Fruit fly (Drosophila melanogaster) whole organism, embryonic: ENCODE results near the gene MBD-like.

ENCODE experiments used
- ATbp ChIP-seq: fragments of 200-800 bp; sonication (Bioruptor generic); optimal IDR thresholded peaks from 2 replicates; lab custom pipeline; 2017; ENCODE audit warnings: missing biosample characterization, mild to moderate bottlenecking, missing genetic modification characterization, missing genetic modification reagents
- Abd-B ChIP-seq: fragments of 200-800 bp; sonication (Bioruptor generic); optimal IDR thresholded peaks from 2 replicates; lab custom pipeline; 2018; ENCODE audit warnings: missing biosample characterization, mild to moderate bottlenecking, missing genetic modification characterization, moderate library complexity
- Ada2b ChIP-seq: fragments of 200-800 bp; sonication (Bioruptor generic); IDR thresholded peaks from 2 replicates; pipeline ENCODE4 v1.3.6; 2022; ENCODE audit warnings: missing biosample characterization, missing genetic modification characterization
- Aef1 ChIP-seq: fragments of 200-800 bp; sonication (Bioruptor generic); IDR thresholded peaks from 3 replicates; pipeline ENCODE4 v1.3.6; 2022; ENCODE audit warnings: missing biosample characterization, missing genetic modification characterization
- BEAF-32 ChIP-seq: fragments of 200-800 bp; sonication (Bioruptor generic); optimal IDR thresholded peaks from 3 replicates; lab custom pipeline; 2017; ENCODE audit warnings: missing biosample characterization, missing genetic modification characterization, mild to moderate bottlenecking, moderate library complexity, missing genetic modification reagents
- Bteb2 ChIP-seq: fragments of 200-800 bp; sonication (Bioruptor generic); optimal IDR thresholded peaks from 2 replicates; lab custom pipeline; 2016; ENCODE audit warnings: missing biosample characterization, missing genetic modification characterization
- CG10274 ChIP-seq: fragments of 200-800 bp; sonication (Bioruptor generic); optimal IDR thresholded peaks from 3 replicates; lab custom pipeline; 2017; ENCODE audit warnings: missing biosample characterization, mild to moderate bottlenecking, missing genetic modification characterization
- CG10565 ChIP-seq: fragments of 200-800 bp; sonication (Bioruptor generic); optimal IDR thresholded peaks from 3 replicates; lab custom pipeline; 2016; ENCODE audit warnings: missing biosample characterization, mild to moderate bottlenecking, missing genetic modification characterization
- CG11398 ChIP-seq: fragments of 200-800 bp; sonication (Bioruptor generic); optimal IDR thresholded peaks from 2 replicates; lab custom pipeline; 2016; ENCODE audit warnings: missing biosample characterization, missing genetic modification characterization
- CG12391 ChIP-seq: fragments of 200-800 bp; sonication (Bioruptor generic); optimal IDR thresholded peaks from 3 replicates; lab custom pipeline; 2018; ENCODE audit warnings: missing biosample characterization, mild to moderate bottlenecking, missing genetic modification characterization, moderate library complexity
- CG14014 ChIP-seq: fragments of 200-800 bp; sonication (Bioruptor generic); IDR thresholded peaks from 2 replicates; pipeline ENCODE4 v1.3.6; 2022; ENCODE audit warnings: missing biosample characterization, missing genetic modification characterization
- CG1603 ChIP-seq: fragments of 200-800 bp; sonication (Bioruptor generic); optimal IDR thresholded peaks from 2 replicates; lab custom pipeline; 2019; ENCODE audit warnings: missing biosample characterization, mild to moderate bottlenecking, missing genetic modification characterization, moderate library complexity
- CG17912 ChIP-seq: fragments of 200-800 bp; sonication (Bioruptor generic); optimal IDR thresholded peaks from 2 replicates; lab custom pipeline; 2018; ENCODE audit warnings: missing biosample characterization, mild to moderate bottlenecking, missing genetic modification characterization
- CG2120 ChIP-seq: fragments of 200-800 bp; sonication (Bioruptor generic); optimal IDR thresholded peaks from 3 replicates; lab custom pipeline; 2016; ENCODE audit warnings: missing biosample characterization, missing genetic modification characterization
- CG33557 ChIP-seq: fragments of 200-800 bp; sonication (Bioruptor generic); optimal IDR thresholded peaks from 2 replicates; lab custom pipeline; 2019; ENCODE audit warnings: missing biosample characterization, mild to moderate bottlenecking, missing genetic modification characterization, moderate library complexity
- CG4328 ChIP-seq: fragments of 200-800 bp; sonication (Bioruptor generic); optimal IDR thresholded peaks from 3 replicates; lab custom pipeline; 2017; ENCODE audit warnings: missing biosample characterization, missing genetic modification reagents, missing genetic modification characterization
- CG6683 ChIP-seq: fragments of 200-800 bp; sonication (Bioruptor generic); optimal IDR thresholded peaks from 2 replicates; lab custom pipeline; 2017; ENCODE audit warnings: missing biosample characterization, mild to moderate bottlenecking, missing genetic modification characterization, missing genetic modification reagents
- CG7987 ChIP-seq: fragments of 200-800 bp; sonication (Bioruptor generic); optimal IDR thresholded peaks from 2 replicates; lab custom pipeline; 2018; ENCODE audit warnings: missing biosample characterization, mild to moderate bottlenecking, missing genetic modification characterization, moderate library complexity
- Camta ChIP-seq: fragments of 200-800 bp; sonication (Bioruptor generic); optimal IDR thresholded peaks from 2 replicates; lab custom pipeline; 2016; ENCODE audit warnings: missing biosample characterization, missing genetic modification characterization
- Dad ChIP-seq: fragments of 200-800 bp; sonication (Bioruptor generic); optimal IDR thresholded peaks from 3 replicates; lab custom pipeline; 2016; ENCODE audit warnings: missing biosample characterization, missing genetic modification characterization
- Fer3 ChIP-seq: fragments of 200-800 bp; sonication (Bioruptor generic); optimal IDR thresholded peaks from 2 replicates; lab custom pipeline; 2018; ENCODE audit warnings: missing biosample characterization, mild to moderate bottlenecking, missing genetic modification characterization, moderate library complexity
- GATAe ChIP-seq: fragments of 200-800 bp; sonication (Bioruptor generic); conservative IDR thresholded peaks from 2 replicates; pipeline ENCODE4 v1.3.6; 2022; ENCODE audit warnings: missing biosample characterization, missing genetic modification characterization
- Hand ChIP-seq: fragments of 200-800 bp; sonication (Bioruptor generic); optimal IDR thresholded peaks from 2 replicates; lab custom pipeline; 2017; ENCODE audit warnings: mild to moderate bottlenecking, missing biosample characterization, missing genetic modification reagents, missing genetic modification characterization
- Hr51 ChIP-seq, 2 experiments: fragments of 200-800 bp; sonication (Bioruptor generic); optimal IDR thresholded peaks; 2 replicates in 1 of 2; 3 replicates in 1 of 2; lab custom pipeline; 2016 to 2018; ENCODE audit warnings: missing biosample characterization in 2 of 2, missing genetic modification characterization in 2 of 2, mild to moderate bottlenecking in 1 of 2, moderate library complexity in 1 of 2
- Kr ChIP-seq: fragments of 200-800 bp; sonication (Bioruptor generic); optimal IDR thresholded peaks from 2 replicates; lab custom pipeline; 2017; ENCODE audit warnings: missing biosample characterization, mild to moderate bottlenecking, missing genetic modification characterization
- Lhr ChIP-seq: fragments of 200-800 bp; sonication (Bioruptor generic); optimal IDR thresholded peaks from 3 replicates; lab custom pipeline; 2017; ENCODE audit warnings: mild to moderate bottlenecking, missing biosample characterization, missing genetic modification reagents, missing genetic modification characterization
- Myb ChIP-seq: fragments of 200-800 bp; sonication (Bioruptor generic); optimal IDR thresholded peaks from 2 replicates; lab custom pipeline; 2016; ENCODE audit warnings: missing biosample characterization, missing genetic modification characterization
- NC2α ChIP-seq: fragments of 200-800 bp; sonication (Bioruptor generic); optimal IDR thresholded peaks from 2 replicates; lab custom pipeline; 2016; ENCODE audit warnings: missing biosample characterization, missing genetic modification characterization
- NFAT ChIP-seq: fragments of 200-800 bp; sonication (Bioruptor generic); IDR thresholded peaks from 2 replicates; pipeline ENCODE4 v1.3.6; 2022; ENCODE audit warnings: missing biosample characterization, missing genetic modification characterization
- Sox102F ChIP-seq: fragments of 200-800 bp; sonication (Bioruptor generic); optimal IDR thresholded peaks from 2 replicates; lab custom pipeline; 2018; ENCODE audit warnings: missing biosample characterization, mild to moderate bottlenecking, missing genetic modification characterization, moderate library complexity
- Sry-β ChIP-seq: fragments of 200-800 bp; sonication (Bioruptor generic); optimal IDR thresholded peaks from 2 replicates; lab custom pipeline; 2018; ENCODE audit warnings: missing biosample characterization, mild to moderate bottlenecking, missing genetic modification characterization, moderate library complexity
- TFAM ChIP-seq: fragments of 200-800 bp; sonication (Bioruptor generic); optimal IDR thresholded peaks from 2 replicates; lab custom pipeline; 2017; ENCODE audit warnings: missing biosample characterization, missing genetic modification characterization, inconsistent platforms
- caup ChIP-seq: fragments of 200-800 bp; sonication (Bioruptor generic); optimal IDR thresholded peaks from 3 replicates; lab custom pipeline; 2017; ENCODE audit warnings: missing biosample characterization, mild to moderate bottlenecking, missing genetic modification characterization, moderate library complexity; ENCODE audit not compliant: severe bottlenecking
- crol ChIP-seq: fragments of 200-800 bp; sonication (Bioruptor generic); IDR thresholded peaks from 2 replicates; pipeline ENCODE4 v1.3.6; 2022; ENCODE audit warnings: missing biosample characterization, missing genetic modification characterization
- da ChIP-seq: fragments of 200-800 bp; sonication (Bioruptor generic); optimal IDR thresholded peaks from 2 replicates; lab custom pipeline; 2016; ENCODE audit warnings: missing biosample characterization, missing genetic modification characterization
- emc ChIP-seq: fragments of 200-800 bp; sonication (Bioruptor generic); optimal IDR thresholded peaks from 2 replicates; lab custom pipeline; 2016; ENCODE audit warnings: missing biosample characterization, missing genetic modification characterization
- esg ChIP-seq: fragments of 200-800 bp; sonication (Bioruptor generic); conservative IDR thresholded peaks from 2 replicates; pipeline ENCODE4 v1.3.6; 2022; ENCODE audit warnings: missing biosample characterization, missing genetic modification characterization
- ewg ChIP-seq: fragments of 200-800 bp; sonication (Bioruptor generic); optimal IDR thresholded peaks from 3 replicates; lab custom pipeline; 2017; ENCODE audit warnings: mild to moderate bottlenecking, missing biosample characterization, missing genetic modification reagents, missing genetic modification characterization
- gem ChIP-seq: fragments of 200-800 bp; sonication (Bioruptor generic); optimal IDR thresholded peaks from 2 replicates; lab custom pipeline; 2019; ENCODE audit warnings: missing biosample characterization, mild to moderate bottlenecking, missing genetic modification characterization, moderate library complexity
- knrl ChIP-seq: fragments of 200-800 bp; sonication (Bioruptor generic); IDR thresholded peaks from 3 replicates; pipeline ENCODE4 v1.3.6; 2022; ENCODE audit warnings: missing biosample characterization, missing genetic modification characterization; ENCODE audit not compliant: partially characterized antibody
- mld ChIP-seq: fragments of 200-800 bp; sonication (Bioruptor generic); IDR thresholded peaks from 3 replicates; pipeline ENCODE4 v1.3.6; 2022; ENCODE audit warnings: missing biosample characterization, missing genetic modification characterization; ENCODE audit not compliant: partially characterized antibody
- oc ChIP-seq: fragments of 200-800 bp; sonication (Bioruptor generic); optimal IDR thresholded peaks from 2 replicates; lab custom pipeline; 2018; ENCODE audit warnings: missing biosample characterization, mild to moderate bottlenecking, missing genetic modification characterization, moderate library complexity
- peb ChIP-seq: fragments of 200-800 bp; sonication (Bioruptor generic); IDR thresholded peaks from 2 replicates; pipeline ENCODE4 v1.3.6; 2022; ENCODE audit warnings: missing biosample characterization, missing genetic modification characterization
- seq ChIP-seq: fragments of 200-800 bp; sonication (Bioruptor generic); IDR thresholded peaks from 2 replicates; pipeline ENCODE4 v1.3.6; 2022; ENCODE audit warnings: missing biosample characterization, missing genetic modification characterization
- sim ChIP-seq: fragments of 200-800 bp; sonication (Bioruptor generic); IDR thresholded peaks from 2 replicates; pipeline ENCODE4 v1.3.6; 2022; ENCODE audit warnings: missing biosample characterization, missing genetic modification characterization
- trem ChIP-seq: fragments of 200-800 bp; optimal IDR thresholded peaks from 3 replicates; lab custom pipeline; 2019; ENCODE audit warnings: missing biosample characterization, mild to moderate bottlenecking, missing genetic modification characterization, moderate library complexity
- tup ChIP-seq: fragments of 200-800 bp; sonication (Bioruptor generic); optimal IDR thresholded peaks from 2 replicates; lab custom pipeline; 2016; ENCODE audit warnings: missing biosample characterization, mild to moderate bottlenecking, missing genetic modification characterization, moderate library complexity
- usp ChIP-seq: fragments of >200 bp; optimal IDR thresholded peaks from 2 replicates; lab custom pipeline; 2017; ENCODE audit warnings: missing biosample characterization, missing genetic modification characterization
- wor ChIP-seq: fragments of 200-800 bp; sonication (Bioruptor generic); IDR thresholded peaks from 2 replicates; pipeline ENCODE4 v1.3.6; 2022; ENCODE audit warnings: missing biosample characterization, missing genetic modification characterization

The MBD-like gene

DNA sequence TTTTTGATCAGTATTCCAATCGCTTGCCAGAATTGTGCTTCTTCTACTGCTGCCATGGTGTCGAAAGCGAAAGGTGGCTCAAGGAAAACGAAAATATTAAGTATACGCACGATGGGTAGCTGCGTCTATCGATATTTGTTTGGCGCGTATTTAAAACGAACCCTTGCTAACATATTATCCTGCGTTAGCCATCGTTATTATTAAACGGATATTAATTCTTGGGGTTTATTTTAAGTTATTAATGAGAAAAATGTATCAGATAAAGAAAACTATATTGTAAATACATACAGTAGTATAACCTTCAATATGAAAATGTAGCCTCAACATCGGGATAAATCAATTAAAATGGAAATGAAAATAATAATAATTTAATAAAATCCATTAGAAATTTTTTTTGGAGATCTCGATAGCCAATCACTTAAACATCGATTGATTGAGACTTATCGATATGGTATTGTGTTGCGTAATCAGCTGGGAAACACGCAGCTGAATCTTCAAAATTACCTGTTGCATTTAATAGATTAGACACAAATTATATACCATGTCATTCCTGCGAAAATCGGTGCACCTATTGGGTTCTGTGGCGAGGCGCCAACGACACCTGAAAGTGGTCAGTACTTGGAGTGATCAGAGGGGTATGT lies 4.1 kb upstream of the MBD-like start, which contains the start of the genes CG9386 and BckdhA (continued):
- TF ChIP-seq CG12391 (peak; percentile 73), gem (tag; lab: Kevin White, UChicago) (peak; percentile 66), CG14014 (peak; percentile 46; the same call in 1 of the 2 replicates), TFAM (GFP tag; lab: Kevin White, UChicago) (no peak), GATAe (GFP tag; lab: Robert Waterston, UW) (no peak), emc (GFP tag; lab: Kevin White, UChicago) (no peak), Bteb2 (GFP tag; lab: Kevin White, UChicago) (peak; percentile 35), Camta (GFP tag; lab: Kevin White, UChicago) (no peak), Fer3 (tag; lab: Kevin White, UChicago) (peak; percentile 42), crol (GFP tag; lab: Robert Waterston, UW) (no peak), CG10565 (GFP tag; lab: Kevin White, UChicago) (no peak), Dad (peak; percentile 20), da (GFP tag; lab: Kevin White, UChicago) (no peak), caup (peak; percentile 52), peb (GFP tag; lab: Robert Waterston, UW) (0 out of 2 replicates have a peak, but pooled peaks have one; percentile 38), Aef1 (peak; percentile 13; the same call in 1 of the 3 replicates), knrl (peak; percentile 69), usp (GFP tag; lab: Kevin White, UChicago) (no peak), seq (GFP tag; lab: Robert Waterston, UW) (no peak), mld (GFP tag; lab: Robert Waterston, UW) (no peak), ATbp (GFP tag; lab: Kevin White, UChicago) (no peak), CG4328 (GFP tag; lab: Kevin White, UChicago) (peak; percentile 52), ewg (no peak), trem (tag; lab: Kevin White, UChicago) (peak; percentile 52), NC2α (GFP tag; lab: Kevin White, UChicago) (no peak), CG10274 (no peak), Ada2b (GFP tag; lab: Robert Waterston, UW) (peak; percentile 43; the same call in 1 of the 2 replicates), BEAF-32 (GFP tag; lab: Kevin White, UChicago) (peak; percentile 84), esg (GFP tag; lab: Robert Waterston, UW) (no peak), CG33557 (GFP tag; lab: Kevin White, UChicago) (peak; percentile 10), Lhr (GFP tag; lab: Kevin White, UChicago) (no peak), Sox102F (no peak), NFAT (GFP tag; lab: Robert Waterston, UW) (peak; percentile 76), CG1603 (no peak), sim (GFP tag; lab: Robert Waterston, UW) (no peak), Sry-β (peak; percentile 33), CG6683 (no peak), Kr (no peak), Hr51 (GFP tag; optimal IDR thresholded peaks at IDR 0.05; lab: Kevin White, UChicago) (peak in 1 of 2 experiments; percentile 19), oc (no peak), Hand (GFP tag; lab: Kevin White, UChicago) (no peak), tup (GFP tag; lab: Kevin White, UChicago) (no peak), CG2120 (GFP tag; lab: Kevin White, UChicago) (peak; percentile 81), CG11398 (GFP tag; lab: Kevin White, UChicago) (no peak), Abd-B (no peak), wor (GFP tag; lab: Robert Waterston, UW) (no peak), CG17912 (no peak), Myb (GFP tag; lab: Kevin White, UChicago) (peak; percentile 29), CG7987 (no peak)
